Worm (Caenorhabditis elegans) whole organism, mixed stage, embryonic: ENCODE results near the gene F40E10.5.

Experiments used
- ceh-43 ChIP-seq: fragments of 200-800 bp; sonication (Bioruptor generic); optimal IDR thresholded peaks from 2 replicates; lab custom pipeline; 2018; ENCODE audit warnings: mild to moderate bottlenecking, missing genetic modification characterization, moderate library complexity, missing compliant biosample characterization
- ces-1 ChIP-seq: fragments of 150-350 bp; optimal IDR thresholded peaks from 2 replicates; lab custom pipeline; 2014; ENCODE audit warnings: missing biosample characterization, missing genetic modification reagents, missing genetic modification characterization
- drap-1 ChIP-seq: fragments of 200-800 bp; sonication (Bioruptor generic); optimal IDR thresholded peaks from 3 replicates; lab custom pipeline; 2018; ENCODE audit warnings: mild to moderate bottlenecking, missing genetic modification characterization, missing compliant biosample characterization
- elt-3 ChIP-seq: fragments of 150-350 bp; optimal IDR thresholded peaks from 2 replicates; lab custom pipeline; 2014; ENCODE audit warnings: missing biosample characterization, missing genetic modification characterization
- hlh-1 ChIP-seq: fragments of 150-350 bp; optimal IDR thresholded peaks from 2 replicates; lab custom pipeline; 2014; ENCODE audit warnings: missing biosample characterization, missing genetic modification reagents, missing genetic modification characterization
- lsy-2 ChIP-seq: fragments of 150-350 bp; optimal IDR thresholded peaks from 2 replicates; lab custom pipeline; 2014; ENCODE audit warnings: missing biosample characterization, missing genetic modification characterization
- mep-1 ChIP-seq: fragments of 150-350 bp; optimal IDR thresholded peaks from 2 replicates; lab custom pipeline; 2017; ENCODE audit warnings: missing biosample characterization, missing genetic modification reagents, missing genetic modification characterization, inconsistent platforms
- nhr-2 ChIP-seq: fragments of 150-350 bp; optimal IDR thresholded peaks from 2 replicates; lab custom pipeline; 2014; ENCODE audit warnings: missing biosample characterization, missing genetic modification characterization
- nhr-237 ChIP-seq: fragments of 150-350 bp; optimal IDR thresholded peaks from 2 replicates; lab custom pipeline; 2014; ENCODE audit warnings: missing biosample characterization, missing genetic modification characterization
- nhr-28 ChIP-seq: fragments of 150-350 bp; optimal IDR thresholded peaks from 2 replicates; lab custom pipeline; 2014; ENCODE audit warnings: missing biosample characterization, missing genetic modification characterization
- nhr-76 ChIP-seq: sonication (generic microtip); optimal IDR thresholded peaks from 2 replicates; lab custom pipeline; 2017; ENCODE audit warnings: missing biosample characterization, missing genetic modification characterization
- pha-4 ChIP-seq: fragments of 150-350 bp; optimal IDR thresholded peaks from 2 replicates; lab custom pipeline; 2018; ENCODE audit warnings: missing biosample characterization, missing genetic modification reagents, missing genetic modification characterization
- unc-39 ChIP-seq: fragments of 150-350 bp; optimal IDR thresholded peaks from 2 replicates; lab custom pipeline; 2014; ENCODE audit warnings: missing biosample characterization, missing genetic modification characterization
- ztf-11 ChIP-seq: fragments of 150-350 bp; optimal IDR thresholded peaks from 2 replicates; lab custom pipeline; 2014; ENCODE audit warnings: missing biosample characterization, missing genetic modification characterization

- TF ChIP-seq pha-4 (tag; lab: Kevin White, UChicago) (no peak), ztf-11 (tag; lab: Kevin White, UChicago) (no peak), elt-3 (tag; lab: Kevin White, UChicago) (no peak), drap-1 (GFP tag; lab: Kevin White, UChicago) (no peak), mep-1 (tag; lab: Kevin White, UChicago) (no peak), ces-1 (GFP tag; lab: Kevin White, UChicago) (no peak), unc-39 (no peak), nhr-76 (no peak), hlh-1 (tag; lab: Kevin White, UChicago) (no peak), nhr-237 (tag; lab: Kevin White, UChicago) (no peak), ceh-43 (GFP tag; lab: Kevin White, UChicago) (no peak), lsy-2 (tag; lab: Kevin White, UChicago) (no peak), nhr-2 (tag; lab: Kevin White, UChicago) (no peak), nhr-28 (no peak)
Measured at ce11 chrX:14709591-14709990, 8.0 kb downstream of the F40E10.5 start.
